Worm (Caenorhabditis elegans): Measurements from ENCODE around the gene F44E2.9.

The F44E2.9 gene

ce11 chrIII:8899767-8900166 is 49.4 kb upstream of the F44E2.9 start (continued):
- no peak for TF ChIP-seq fkh-10 (GFP tag; optimal IDR thresholded peaks at IDR 0.05)
- no peak for TF ChIP-seq fos-1 (tag; optimal IDR thresholded peaks at IDR 0.05)
- no peak for TF ChIP-seq gei-8 (GFP tag; optimal IDR thresholded peaks at IDR 0.05)
- TF ChIP-seq mxl-2 (GFP tag; conservative IDR thresholded peaks at IDR 0.05), result no peak
- no peak for TF ChIP-seq zfp-3 (GFP tag; conservative IDR thresholded peaks at IDR 0.05)
- no peak for TF ChIP-seq zip-2 (tag; optimal IDR thresholded peaks at IDR 0.05)
- TF ChIP-seq Y105C5A.15 (GFP tag; IDR thresholded peaks at IDR 0.05), result no peak
- TF ChIP-seq tag-97 (GFP tag; IDR thresholded peaks at IDR 0.05), result no peak
- TF ChIP-seq mes-2 (tag; optimal IDR thresholded peaks at IDR 0.05; ENCODE audit: poor library complexity, severe bottlenecking), result peak; percentile 60
- TF ChIP-seq rbr-2 (tag; optimal IDR thresholded peaks at IDR 0.05), result no peak
- no peak for TF ChIP-seq ceh-82 (tag; optimal IDR thresholded peaks at IDR 0.05)
- TF ChIP-seq ceh-44 (GFP tag; IDR thresholded peaks at IDR 0.05), result no peak
- no peak for TF ChIP-seq egl-43 (GFP tag; IDR thresholded peaks at IDR 0.05)
- no peak for TF ChIP-seq R02D3.7 (tag; optimal IDR thresholded peaks at IDR 0.05)
- no peak for TF ChIP-seq nhr-237 (tag; optimal IDR thresholded peaks at IDR 0.05)
- peak; percentile 19 for TF ChIP-seq ama-1 (optimal IDR thresholded peaks at IDR 0.05)
- TF ChIP-seq lir-3 (tag; optimal IDR thresholded peaks at IDR 0.05), result no peak
- no peak for TF ChIP-seq arid-1 (GFP tag; conservative IDR thresholded peaks at IDR 0.05)
- TF ChIP-seq madf-5 (GFP tag; IDR thresholded peaks at IDR 0.05), result no peak
- TF ChIP-seq sdz-12 (GFP tag; optimal IDR thresholded peaks at IDR 0.05), result no peak
- no peak for TF ChIP-seq nhr-6 (tag; optimal IDR thresholded peaks at IDR 0.05)

DNA sequence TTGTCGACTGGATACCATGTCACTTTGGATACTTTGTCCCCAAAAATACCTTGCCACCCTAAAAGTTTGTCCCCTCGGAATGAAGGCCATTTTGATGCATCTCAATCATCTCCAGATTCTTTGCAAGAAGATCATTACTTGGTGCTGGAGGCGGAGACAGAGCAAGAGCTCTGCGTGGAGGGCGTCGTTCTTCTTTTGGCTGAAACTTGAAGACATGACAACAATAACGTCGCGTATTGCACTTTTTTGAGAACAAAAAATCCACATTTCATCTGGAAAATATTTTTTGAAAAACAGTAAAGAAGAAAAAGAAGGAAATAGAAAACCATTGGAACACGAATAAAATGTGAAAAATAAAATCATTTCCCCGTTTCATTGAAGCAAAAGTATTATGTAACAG is 47.9 kb upstream of the F44E2.9 start:
- TF ChIP-seq lin-38 (GFP tag; IDR thresholded peaks at IDR 0.05) (peak; percentile 29; the same call in 1 of the 2 replicates), dmd-8 (GFP tag; IDR thresholded peaks at IDR 0.05) (0 out of 2 replicates have a peak, but pooled peaks have one; percentile 15)

DNA sequence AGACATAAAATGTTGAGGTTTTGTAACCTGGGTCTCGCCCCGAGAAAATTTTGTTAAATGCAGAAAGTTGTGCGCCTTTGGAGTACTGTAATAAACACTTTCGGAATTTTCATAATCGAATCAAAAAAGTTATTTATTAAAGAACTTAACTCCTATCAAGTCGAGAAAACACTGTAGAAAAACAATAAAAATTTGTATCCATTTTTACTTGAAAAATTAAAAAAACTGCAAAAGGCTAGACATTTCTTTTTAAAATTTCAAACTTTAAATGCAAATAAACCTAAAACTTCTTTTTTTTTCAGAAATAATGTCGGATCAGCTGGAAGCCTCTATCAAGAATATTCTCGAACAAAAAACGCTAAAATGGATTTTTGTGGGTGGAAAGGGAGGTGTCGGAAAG is 44.5 kb upstream of the F44E2.9 start, which contains the start of gene asna-1:
TSS of gene asna-1 (plus strand) at position 301 of the 400 bp plus-strand sequence.
- TF ChIP-seq mdt-29 (GFP tag; IDR thresholded peaks at IDR 0.05), result no peak
- no peak for TF ChIP-seq ZK546.5 (tag; optimal IDR thresholded peaks at IDR 0.05)
- TF ChIP-seq cey-2 (tag; optimal IDR thresholded peaks at IDR 0.05; ENCODE audit: borderline replicate concordance, insufficient read depth), result no peak
- TF ChIP-seq spr-1 (tag; optimal IDR thresholded peaks at IDR 0.05), result no peak
- TF ChIP-seq hif-1 (tag; optimal IDR thresholded peaks at IDR 0.05), result no peak
- TF ChIP-seq lin-13 (GFP tag; optimal IDR thresholded peaks at IDR 0.05), result no peak

DNA sequence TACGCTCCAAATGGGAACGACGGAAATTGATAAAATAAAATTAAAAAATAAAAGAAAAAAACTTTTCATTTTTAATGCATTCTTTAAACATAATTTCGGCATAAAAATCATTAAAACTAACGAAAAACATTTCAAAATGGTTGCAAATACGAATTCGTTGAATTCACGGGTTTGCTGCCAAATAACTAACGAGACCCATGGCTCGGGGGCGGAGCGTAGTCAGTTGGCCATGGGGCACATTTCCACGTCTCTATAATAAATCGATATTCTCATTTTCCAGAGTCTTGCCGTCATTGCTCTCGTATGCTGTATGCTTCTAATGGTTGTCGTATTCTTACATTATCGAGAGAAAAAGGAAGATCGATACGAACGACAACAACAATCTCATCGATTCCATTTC is 43.1 kb upstream of the F44E2.9 start, which contains the start of gene ZK637.4:
TSS of gene ZK637.4 (plus strand) at position 301 of the 400 bp plus-strand sequence.
- no peak for TF ChIP-seq ceh-82 (tag; optimal IDR thresholded peaks at IDR 0.05)
- TF ChIP-seq Y105C5A.15 (GFP tag; IDR thresholded peaks at IDR 0.05), result no peak
- TF ChIP-seq Y48G9A.11 (GFP tag; IDR thresholded peaks at IDR 0.05), result no peak
- no peak for TF ChIP-seq tra-1 (GFP tag; IDR thresholded peaks at IDR 0.05)
- TF ChIP-seq zip-11 (GFP tag; IDR thresholded peaks at IDR 0.05), result no peak
- TF ChIP-seq nhr-102 (tag; optimal IDR thresholded peaks at IDR 0.05), result no peak
- no peak for TF ChIP-seq daf-12 (tag; optimal IDR thresholded peaks at IDR 0.05)
- TF ChIP-seq egl-43 (GFP tag; IDR thresholded peaks at IDR 0.05), result no peak
- TF ChIP-seq rbr-2 (tag; optimal IDR thresholded peaks at IDR 0.05), result no peak
- TF ChIP-seq nhr-11 (tag; optimal IDR thresholded peaks at IDR 0.05), result no peak

- TF ChIP-seq gei-8 (GFP tag; optimal IDR thresholded peaks at IDR 0.05), result no peak
- no peak for TF ChIP-seq set-16 (GFP tag; IDR thresholded peaks at IDR 0.05)
- no peak for TF ChIP-seq mes-2 (tag; optimal IDR thresholded peaks at IDR 0.05; ENCODE audit: poor library complexity, severe bottlenecking)
- TF ChIP-seq ZK337.2 (GFP tag; IDR thresholded peaks at IDR 0.05), result no peak
- no peak for TF ChIP-seq fkh-10 (GFP tag; optimal IDR thresholded peaks at IDR 0.05)
- no peak for TF ChIP-seq ceh-32 (tag; optimal IDR thresholded peaks at IDR 0.05; ENCODE audit: poor library complexity)
Observed at ce11 chrIII:8889931-8890330, 39.6 kb upstream of the F44E2.9 start, which contains the start of gene lnkn-1. Gene lnkn-1 (plus strand): TSS chrIII:8890231.
